Fruit fly (Drosophila melanogaster) whole organism, embryonic: ENCODE measurements around the gene Ir25a.

ENCODE experiments used
- BEAF-32 ChIP-seq: fragments of 200-800 bp; sonication (Bioruptor generic); optimal IDR thresholded peaks from 3 replicates; lab custom pipeline; 2017; ENCODE audit warnings: missing biosample characterization, missing genetic modification characterization, mild to moderate bottlenecking, moderate library complexity, missing genetic modification reagents
- CG13296 ChIP-seq: fragments of 200-800 bp; sonication (Bioruptor generic); optimal IDR thresholded peaks from 3 replicates; lab custom pipeline; 2018; ENCODE audit warnings: missing biosample characterization, mild to moderate bottlenecking, missing genetic modification characterization
- CG13775 ChIP-seq: fragments of 200-800 bp; sonication (Bioruptor generic); optimal IDR thresholded peaks from 3 replicates; lab custom pipeline; 2017; ENCODE audit warnings: missing biosample characterization, mild to moderate bottlenecking, missing genetic modification characterization
- CG14965 ChIP-seq: fragments of 200-800 bp; sonication (Bioruptor generic); optimal IDR thresholded peaks from 2 replicates; lab custom pipeline; 2016; ENCODE audit warnings: missing biosample characterization, missing genetic modification characterization, borderline replicate concordance
- CG15514 ChIP-seq: fragments of 200-800 bp; sonication (Bioruptor generic); optimal IDR thresholded peaks from 3 replicates; lab custom pipeline; 2017; ENCODE audit warnings: missing biosample characterization, missing genetic modification characterization, mild to moderate bottlenecking, moderate library complexity, missing genetic modification reagents
- CG17328 ChIP-seq: fragments of 200-800 bp; sonication (Bioruptor generic); IDR thresholded peaks from 2 replicates; pipeline ENCODE4 v1.3.6; 2022; ENCODE audit warnings: missing biosample characterization, missing genetic modification characterization
- CG17359 ChIP-seq: fragments of 200-800 bp; sonication (Bioruptor generic); optimal IDR thresholded peaks from 3 replicates; lab custom pipeline; 2018; ENCODE audit warnings: missing biosample characterization, mild to moderate bottlenecking, missing genetic modification characterization, moderate library complexity
- CG1792 ChIP-seq: fragments of 200-800 bp; sonication (Bioruptor generic); optimal IDR thresholded peaks from 2 replicates; lab custom pipeline; 2016; ENCODE audit warnings: missing biosample characterization, missing genetic modification characterization
- CG2678 ChIP-seq: fragments of 200-800 bp; sonication (Bioruptor generic); optimal IDR thresholded peaks from 3 replicates; lab custom pipeline; 2019; ENCODE audit warnings: missing biosample characterization, mild to moderate bottlenecking, missing genetic modification characterization, moderate library complexity
- CG2889 ChIP-seq: fragments of 200-800 bp; sonication (Bioruptor generic); IDR thresholded peaks from 3 replicates; pipeline ENCODE4 v1.3.6; 2022; ENCODE audit warnings: missing biosample characterization, missing genetic modification characterization
- CG3163 ChIP-seq: fragments of 200-800 bp; sonication (Bioruptor generic); optimal IDR thresholded peaks from 3 replicates; lab custom pipeline; 2016; ENCODE audit warnings: missing biosample characterization, missing genetic modification characterization
- CG4424 ChIP-seq: fragments of 200-800 bp; sonication (Bioruptor generic); optimal IDR thresholded peaks from 3 replicates; lab custom pipeline; 2016; ENCODE audit warnings: missing biosample characterization, missing genetic modification characterization
- CG6683 ChIP-seq: fragments of 200-800 bp; sonication (Bioruptor generic); optimal IDR thresholded peaks from 2 replicates; lab custom pipeline; 2017; ENCODE audit warnings: missing biosample characterization, mild to moderate bottlenecking, missing genetic modification characterization, missing genetic modification reagents
- Dip2 ChIP-seq: fragments of 200-800 bp; sonication (Bioruptor generic); IDR thresholded peaks from 2 replicates; pipeline ENCODE4 v1.3.6; 2022; ENCODE audit warnings: missing biosample characterization, missing genetic modification characterization
- Dref ChIP-seq: fragments of 200-800 bp; sonication (Bioruptor generic); IDR thresholded peaks from 2 replicates; pipeline ENCODE4 v1.3.6; 2022; ENCODE audit warnings: missing biosample characterization, missing genetic modification characterization
- Ets65A ChIP-seq: fragments of 200-800 bp; sonication (Bioruptor generic); peaks from one replicate; lab custom pipeline; 2016; ENCODE audit warnings: missing biosample characterization, missing genetic modification characterization
- Fer1 ChIP-seq: fragments of 200-800 bp; sonication (Bioruptor generic); optimal IDR thresholded peaks from 2 replicates; lab custom pipeline; 2017; ENCODE audit warnings: missing biosample characterization, mild to moderate bottlenecking, missing genetic modification characterization
- HmgD ChIP-seq: fragments of 200-800 bp; sonication (Bioruptor generic); optimal IDR thresholded peaks from 3 replicates; lab custom pipeline; 2016; ENCODE audit warnings: missing biosample characterization, missing genetic modification characterization
- Hr3 ChIP-seq: fragments of 200-800 bp; sonication (Bioruptor generic); optimal IDR thresholded peaks from 3 replicates; lab custom pipeline; 2016; ENCODE audit warnings: missing biosample characterization, missing genetic modification characterization
- Hr51 ChIP-seq, 2 experiments: fragments of 200-800 bp; sonication (Bioruptor generic); optimal IDR thresholded peaks; 2 replicates in 1 of 2; 3 replicates in 1 of 2; lab custom pipeline; 2016 to 2018; ENCODE audit warnings: missing biosample characterization in 2 of 2, missing genetic modification characterization in 2 of 2, mild to moderate bottlenecking in 1 of 2, moderate library complexity in 1 of 2
- Jarid2 ChIP-seq: fragments of 200-800 bp; sonication (Bioruptor generic); optimal IDR thresholded peaks from 3 replicates; lab custom pipeline; 2017; ENCODE audit warnings: mild to moderate bottlenecking, missing biosample characterization, missing genetic modification reagents, missing genetic modification characterization
- Lhr ChIP-seq: fragments of 200-800 bp; sonication (Bioruptor generic); optimal IDR thresholded peaks from 3 replicates; lab custom pipeline; 2017; ENCODE audit warnings: mild to moderate bottlenecking, missing biosample characterization, missing genetic modification reagents, missing genetic modification characterization
- Meics ChIP-seq: fragments of 200-800 bp; sonication (Bioruptor generic); optimal IDR thresholded peaks from 2 replicates; lab custom pipeline; 2017; ENCODE audit warnings: missing biosample characterization, mild to moderate bottlenecking, missing genetic modification characterization
- Neu2 ChIP-seq: fragments of 200-800 bp; sonication (Bioruptor generic); optimal IDR thresholded peaks from 3 replicates; lab custom pipeline; 2016; ENCODE audit warnings: missing biosample characterization, missing genetic modification characterization, borderline replicate concordance
- Nf-YB ChIP-seq: fragments of 200-800 bp; sonication (Bioruptor generic); optimal IDR thresholded peaks from 3 replicates; lab custom pipeline; 2019; ENCODE audit warnings: missing biosample characterization, mild to moderate bottlenecking, missing genetic modification characterization, moderate library complexity
- Nf-YC ChIP-seq: fragments of 200-800 bp; optimal IDR thresholded peaks from 3 replicates; lab custom pipeline; 2019; ENCODE audit warnings: missing biosample characterization, mild to moderate bottlenecking, missing genetic modification characterization, moderate library complexity
- Oaz ChIP-seq: fragments of 200-800 bp; sonication (Bioruptor generic); IDR thresholded peaks from 2 replicates; pipeline ENCODE4 v1.3.6; 2022; ENCODE audit warnings: missing biosample characterization, missing genetic modification characterization
- PHDP ChIP-seq: fragments of 200-800 bp; sonication (Bioruptor generic); optimal IDR thresholded peaks from 3 replicates; lab custom pipeline; 2018; ENCODE audit warnings: missing biosample characterization, mild to moderate bottlenecking, missing genetic modification characterization, moderate library complexity
- Trl ChIP-seq, 3 experiments: fragments of >200 bp in 2 of 3; fragments of 200-800 bp in 1 of 3; sonication (Bioruptor generic) in 1 of 3; optimal IDR thresholded peaks; 2 replicates in 1 of 3; 3 replicates in 2 of 3; lab custom pipeline; 2016 to 2017; ENCODE audit warnings: missing biosample characterization in 1 of 3, missing genetic modification characterization in 1 of 3
- abd-A ChIP-seq: fragments of 200-800 bp; sonication (Bioruptor generic); optimal IDR thresholded peaks from 3 replicates; lab custom pipeline; 2019; ENCODE audit warnings: missing biosample characterization, mild to moderate bottlenecking, missing genetic modification characterization, moderate library complexity
- amos ChIP-seq: fragments of 200-800 bp; sonication (Bioruptor generic); IDR thresholded peaks from 2 replicates; pipeline ENCODE4 v1.3.6; 2022; ENCODE audit warnings: missing biosample characterization, missing genetic modification characterization; ENCODE audit not compliant: partially characterized antibody
- bigmax ChIP-seq: fragments of 200-800 bp; sonication (Bioruptor generic); optimal IDR thresholded peaks from 2 replicates; lab custom pipeline; 2018; ENCODE audit warnings: missing biosample characterization, mild to moderate bottlenecking, missing genetic modification characterization
- bsh ChIP-seq, 2 experiments: fragments of 200-800 bp; sonication (Bioruptor generic); optimal IDR thresholded peaks; 2 replicates each; lab custom pipeline; 2017 to 2018; ENCODE audit warnings: mild to moderate bottlenecking in 2 of 2, missing biosample characterization in 2 of 2, missing genetic modification characterization in 2 of 2, moderate library complexity in 1 of 2
- chinmo ChIP-seq: fragments of 200-800 bp; sonication (Bioruptor generic); IDR thresholded peaks from 4 replicates; pipeline ENCODE4 v1.3.6; 2022; ENCODE audit warnings: missing biosample characterization, missing genetic modification characterization; ENCODE audit not compliant: partially characterized antibody
- ftz-f1 ChIP-seq: fragments of 200-800 bp; sonication (Bioruptor generic); optimal IDR thresholded peaks from 2 replicates; lab custom pipeline; 2016; ENCODE audit warnings: missing biosample characterization, missing genetic modification characterization
- gfzf ChIP-seq: fragments of 200-800 bp; sonication (Bioruptor generic); optimal IDR thresholded peaks from 2 replicates; lab custom pipeline; 2016; ENCODE audit warnings: missing biosample characterization, mild to moderate bottlenecking, missing genetic modification characterization, moderate library complexity
- grn ChIP-seq: fragments of 200-800 bp; sonication (Bioruptor generic); optimal IDR thresholded peaks from 3 replicates; lab custom pipeline; 2017; ENCODE audit warnings: missing biosample characterization, missing genetic modification characterization
- gro ChIP-seq: fragments of 200-800 bp; sonication (Bioruptor generic); optimal IDR thresholded peaks from 2 replicates; lab custom pipeline; 2016; ENCODE audit warnings: missing biosample characterization, missing genetic modification characterization
- gsb-n ChIP-seq: fragments of 200-800 bp; sonication (Bioruptor generic); optimal IDR thresholded peaks from 3 replicates; lab custom pipeline; 2018; ENCODE audit warnings: missing biosample characterization, mild to moderate bottlenecking, missing genetic modification characterization
- hbn ChIP-seq: fragments of 200-800 bp; sonication (Bioruptor generic); IDR thresholded peaks from 2 replicates; pipeline ENCODE4 v1.3.6; 2022; ENCODE audit warnings: missing biosample characterization, missing genetic modification characterization; ENCODE audit not compliant: partially characterized antibody
- mirr ChIP-seq: fragments of 200-800 bp; sonication (Bioruptor generic); optimal IDR thresholded peaks from 3 replicates; lab custom pipeline; 2018; ENCODE audit warnings: missing biosample characterization, mild to moderate bottlenecking, missing genetic modification characterization
- nerfin-1 ChIP-seq: fragments of 200-800 bp; sonication (Bioruptor generic); optimal IDR thresholded peaks from 3 replicates; lab custom pipeline; 2019; ENCODE audit warnings: missing biosample characterization, mild to moderate bottlenecking, missing genetic modification characterization, moderate library complexity
- pfk ChIP-seq: fragments of 200-800 bp; sonication (Bioruptor generic); optimal IDR thresholded peaks from 2 replicates; lab custom pipeline; 2018; ENCODE audit warnings: missing biosample characterization, mild to moderate bottlenecking, missing genetic modification characterization, moderate library complexity
- phol ChIP-seq: fragments of 200-800 bp; sonication (Bioruptor generic); optimal IDR thresholded peaks from 3 replicates; lab custom pipeline; 2018; ENCODE audit warnings: missing biosample characterization, mild to moderate bottlenecking, missing genetic modification characterization, moderate library complexity
- pita ChIP-seq: fragments of 200-800 bp; sonication (Bioruptor generic); optimal IDR thresholded peaks from 2 replicates; lab custom pipeline; 2017; ENCODE audit warnings: missing biosample characterization, mild to moderate bottlenecking, missing genetic modification characterization
- pzg ChIP-seq: fragments of 200-800 bp; sonication (Bioruptor generic); optimal IDR thresholded peaks from 3 replicates; lab custom pipeline; 2018; ENCODE audit warnings: missing biosample characterization, mild to moderate bottlenecking, missing genetic modification characterization, moderate library complexity
- ranshi ChIP-seq: fragments of 200-800 bp; sonication (Bioruptor generic); IDR thresholded peaks from 2 replicates; pipeline ENCODE4 v1.3.6; 2022; ENCODE audit warnings: missing biosample characterization, missing genetic modification characterization
- scrt ChIP-seq: fragments of 200-800 bp; sonication (Bioruptor generic); optimal IDR thresholded peaks from 2 replicates; lab custom pipeline; 2018; ENCODE audit warnings: missing biosample characterization, mild to moderate bottlenecking, missing genetic modification characterization, moderate library complexity
- sim ChIP-seq: fragments of 200-800 bp; sonication (Bioruptor generic); IDR thresholded peaks from 2 replicates; pipeline ENCODE4 v1.3.6; 2022; ENCODE audit warnings: missing biosample characterization, missing genetic modification characterization
- wdn ChIP-seq: fragments of 200-800 bp; sonication (Bioruptor generic); IDR thresholded peaks from 2 replicates; pipeline ENCODE4 v1.3.6; 2022; ENCODE audit warnings: missing biosample characterization, missing genetic modification characterization

Ir25a gene

dm6 chr2L:4854822-4855221 is 19.7 kb upstream of the Ir25a start (continued):
- TF ChIP-seq CG3163 (GFP tag; lab: Kevin White, UChicago): no peak
- peak; percentile 4 for TF ChIP-seq Fer1 (GFP tag; lab: Kevin White, UChicago)
- peak; percentile 10 for TF ChIP-seq CG17359 (tag; lab: Kevin White, UChicago)
- TF ChIP-seq Meics (GFP tag; lab: Kevin White, UChicago): no peak
- 0 out of 3 replicates have a peak, but pooled peaks have one; percentile 9 for TF ChIP-seq CG2889
- no peak for TF ChIP-seq hbn (GFP tag; lab: Robert Waterston, UW)
- TF ChIP-seq ftz-f1: no peak
- TF ChIP-seq Hr51 (GFP tag; optimal IDR thresholded peaks at IDR 0.05; lab: Kevin White, UChicago): peak in 1 of 2 experiments; percentile 23
- no peak for TF ChIP-seq Dref
- TF ChIP-seq gro: no peak
- peak; percentile 13 for TF ChIP-seq phol
- no peak for TF ChIP-seq CG17328 (GFP tag; lab: Robert Waterston, UW)
- TF ChIP-seq HmgD: no peak
- TF ChIP-seq BEAF-32: no peak
- TF ChIP-seq Hr3 (GFP tag; lab: Kevin White, UChicago): no peak
- TF ChIP-seq mirr (GFP tag; lab: Kevin White, UChicago): no peak
- peak in 1 of 2 experiments; percentile 5 for TF ChIP-seq bsh (GFP tag; optimal IDR thresholded peaks at IDR 0.05; lab: Kevin White, UChicago)
- TF ChIP-seq gsb-n (tag; lab: Kevin White, UChicago): no peak
- no peak for TF ChIP-seq sim
- no peak for TF ChIP-seq Lhr
- TF ChIP-seq CG14965 (GFP tag; lab: Kevin White, UChicago): no peak
- TF ChIP-seq Neu2 (GFP tag; lab: Kevin White, UChicago): no peak
- peak; percentile 2 for TF ChIP-seq CG4424
- no peak for TF ChIP-seq CG13296 (GFP tag; lab: Kevin White, UChicago)
- no peak for TF ChIP-seq abd-A (tag; lab: Kevin White, UChicago)
- no peak for TF ChIP-seq chinmo
- no peak for TF ChIP-seq CG13775 (GFP tag; lab: Kevin White, UChicago)
- TF ChIP-seq CG2678: peak; percentile 31
- no peak for TF ChIP-seq CG15514
- 0 out of 2 replicates have a peak, but pooled peaks have one; percentile 34 for TF ChIP-seq ranshi (GFP tag; lab: Robert Waterston, UW)

dm6 chr2L:4852605-4853102 is 17.6 kb upstream of the Ir25a start, which contains the start of gene smog:
Gene smog (plus strand): TSS chr2L:4852864.
- TF ChIP-seq scrt (GFP tag; lab: Kevin White, UChicago) (peak; percentile 11), gfzf (GFP tag; lab: Kevin White, UChicago) (no peak), Nf-YB (GFP tag; lab: Kevin White, UChicago) (peak; percentile 1), nerfin-1 (tag; lab: Kevin White, UChicago) (peak; percentile 10), Dip2 (GFP tag; lab: Robert Waterston, UW) (no peak), grn (GFP tag; lab: Kevin White, UChicago) (peak; percentile 51), bigmax (GFP tag; lab: Kevin White, UChicago) (no peak), Jarid2 (GFP tag; lab: Kevin White, UChicago) (peak; percentile 10), Nf-YC (tag; lab: Kevin White, UChicago) (peak; percentile 80), PHDP (tag; lab: Kevin White, UChicago) (no peak), pzg (peak; percentile 15), pfk (GFP tag; lab: Kevin White, UChicago) (no peak), CG15514 (peak; percentile 28), CG6683 (no peak), amos (GFP tag; lab: Robert Waterston, UW) (0 out of 2 replicates have a peak, but pooled peaks have one; percentile 5), Ets65A (GFP tag; lab: Kevin White, UChicago) (peak; percentile 78), pita (GFP tag; lab: Kevin White, UChicago) (peak; percentile 41), wdn (GFP tag; lab: Robert Waterston, UW) (no peak), CG1792 (GFP tag; lab: Kevin White, UChicago) (no peak), Trl (optimal IDR thresholded peaks at IDR 0.05; lab: Kevin White, UChicago) (peak in 1 of 2 experiments; percentile 2), Trl (GFP tag; optimal IDR thresholded peaks at IDR 0.05; lab: Kevin White, UChicago) (no peak), Oaz (GFP tag; lab: Robert Waterston, UW) (no peak)
